Worm (Caenorhabditis elegans) whole organism, L4 larva: ENCODE results near the gene C16C10.8.

Experiments
- D1046.2 ChIP-seq: fragments of 200-800 bp; sonication (Bioruptor generic); IDR thresholded peaks from 2 replicates; pipeline ENCODE4 v1.3.6; 2022; ENCODE audit warnings: missing genetic modification characterization, missing compliant biosample characterization
- F10B5.3 ChIP-seq: sonication (generic microtip); optimal IDR thresholded peaks from 2 replicates; lab custom pipeline; 2016; ENCODE audit warnings: mild to moderate bottlenecking, missing genetic modification characterization, missing compliant biosample characterization
- F44E2.7 ChIP-seq: fragments of 200-800 bp; sonication (Bioruptor generic); IDR thresholded peaks from 2 replicates; pipeline ENCODE4 v2.1.2; 2022; ENCODE audit warnings: missing genetic modification characterization, missing compliant biosample characterization
- F49E8.2 ChIP-seq: sonication (generic microtip); optimal IDR thresholded peaks from 2 replicates; lab custom pipeline; 2016; ENCODE audit warnings: missing compliant biosample characterization, mild to moderate bottlenecking, missing genetic modification characterization, borderline replicate concordance
- Y48G9A.11 ChIP-seq: fragments of 200-800 bp; sonication (Bioruptor generic); IDR thresholded peaks from 2 replicates; pipeline ENCODE4 v1.3.6; 2022; ENCODE audit warnings: missing genetic modification reagents, missing genetic modification characterization, missing compliant biosample characterization
- Y75B8A.6 ChIP-seq: fragments of 200-800 bp; sonication (Bioruptor generic); IDR thresholded peaks from 2 replicates; pipeline ENCODE4 v1.3.6; 2022; ENCODE audit warnings: missing genetic modification reagents, missing genetic modification characterization, missing compliant biosample characterization
- aha-1 ChIP-seq: fragments of 150-350 bp; peaks from one replicate; lab custom pipeline; 2014; ENCODE audit warnings: missing biosample characterization, missing genetic modification characterization
- arid-1 ChIP-seq: fragments of 200-800 bp; sonication (Bioruptor generic); conservative IDR thresholded peaks from 2 replicates; pipeline ENCODE4 v1.3.6; 2022; ENCODE audit warnings: missing genetic modification reagents, missing genetic modification characterization, missing compliant biosample characterization
- ceh-62 ChIP-seq: sonication (generic microtip); optimal IDR thresholded peaks from 2 replicates; lab custom pipeline; 2017; ENCODE audit warnings: missing biosample characterization, missing genetic modification characterization
- ces-1 ChIP-seq: fragments of 150-350 bp; sonication (generic microtip); optimal IDR thresholded peaks from 4 replicates; lab custom pipeline; 2014; ENCODE audit warnings: missing biosample characterization, missing genetic modification reagents, missing genetic modification characterization
- daf-12 ChIP-seq: fragments of 150-350 bp; optimal IDR thresholded peaks from 2 replicates; lab custom pipeline; 2014; ENCODE audit warnings: missing biosample characterization, missing genetic modification reagents, missing genetic modification characterization
- daf-19 ChIP-seq: fragments of 200-800 bp; sonication (Bioruptor generic); conservative IDR thresholded peaks from 2 replicates; pipeline ENCODE4 v1.3.6; 2022; ENCODE audit warnings: missing genetic modification characterization, missing compliant biosample characterization
- dmd-6 ChIP-seq: fragments of 200-800 bp; sonication (Bioruptor generic); IDR thresholded peaks from 2 replicates; pipeline ENCODE4 v1.3.6; 2022; ENCODE audit warnings: missing genetic modification reagents, missing genetic modification characterization, missing compliant biosample characterization
- dpl-1 ChIP-seq: fragments of 150-350 bp; optimal IDR thresholded peaks from 2 replicates; lab custom pipeline; 2014; ENCODE audit warnings: missing biosample characterization, missing genetic modification reagents, missing genetic modification characterization
- egl-27 ChIP-seq: sonication (generic microtip); optimal IDR thresholded peaks from 3 replicates; lab custom pipeline; 2017; ENCODE audit warnings: missing biosample characterization, missing genetic modification reagents, missing genetic modification characterization
- fos-1 ChIP-seq: fragments of 150-350 bp; optimal IDR thresholded peaks from 2 replicates; lab custom pipeline; 2014; ENCODE audit warnings: missing biosample characterization, missing genetic modification characterization
- hif-1 ChIP-seq, 2 experiments: sonication (generic microtip); optimal IDR thresholded peaks; 2 replicates each; lab custom pipeline; 2016 to 2017; ENCODE audit warnings: missing compliant biosample characterization in 2 of 2, missing genetic modification characterization in 2 of 2, missing genetic modification reagents in 2 of 2, missing genotype in 2 of 2, mild to moderate bottlenecking in 1 of 2
- hlh-11 ChIP-seq: fragments of 200-800 bp; sonication (Bioruptor generic); optimal IDR thresholded peaks from 2 replicates; lab custom pipeline; 2018; ENCODE audit warnings: mild to moderate bottlenecking, missing genetic modification characterization, missing compliant biosample characterization
- hlh-30 ChIP-seq: sonication (generic microtip); optimal IDR thresholded peaks from 2 replicates; lab custom pipeline; 2017; ENCODE audit warnings: antibody characterized with exemption, mild to moderate bottlenecking, missing genetic modification characterization, missing compliant biosample characterization; ENCODE audit not compliant: insufficient read depth
- hmg-1.1 ChIP-seq: fragments of 200-800 bp; sonication (Bioruptor generic); IDR thresholded peaks from 2 replicates; pipeline ENCODE4 v1.3.6; 2022; ENCODE audit warnings: missing genetic modification reagents, missing genetic modification characterization, missing compliant biosample characterization
- lin-1 ChIP-seq: fragments of 200-800 bp; sonication (Bioruptor generic); IDR thresholded peaks from 2 replicates; pipeline ENCODE4 v1.3.6; 2022; ENCODE audit warnings: missing genetic modification reagents, missing genetic modification characterization, missing compliant biosample characterization
- lin-29 ChIP-seq: fragments of 200-800 bp; sonication (Bioruptor generic); IDR thresholded peaks from 2 replicates; pipeline ENCODE4 v1.3.6; 2022; ENCODE audit warnings: missing genetic modification reagents, missing genetic modification characterization, missing compliant biosample characterization
- lin-38 ChIP-seq: fragments of 200-800 bp; sonication (Bioruptor generic); IDR thresholded peaks from 2 replicates; pipeline ENCODE4 v1.3.6; 2022; ENCODE audit warnings: missing genetic modification reagents, missing genetic modification characterization, missing compliant biosample characterization
- lir-3 ChIP-seq: sonication (generic microtip); optimal IDR thresholded peaks from 2 replicates; lab custom pipeline; 2016; ENCODE audit warnings: mild to moderate bottlenecking, missing genetic modification characterization, missing compliant biosample characterization
- lsy-2 ChIP-seq, 2 experiments: fragments of 150-350 bp in 1 of 2; sonication (generic microtip) in 1 of 2; optimal IDR thresholded peaks; 2 replicates each; lab custom pipeline; 2014 to 2017; ENCODE audit warnings: missing biosample characterization in 2 of 2, missing genetic modification characterization in 2 of 2
- madf-5 ChIP-seq, 2 experiments: fragments of 200-800 bp; sonication (Bioruptor generic); IDR thresholded peaks; 2 replicates each; pipeline ENCODE4 v1.3.6; 2022; ENCODE audit warnings: missing compliant biosample characterization in 2 of 2, missing genetic modification characterization in 2 of 2
- mdl-1 ChIP-seq, 2 experiments: fragments of 150-350 bp in 1 of 2; sonication (generic microtip) in 1 of 2; optimal IDR thresholded peaks; 2 replicates each; lab custom pipeline; 2014 to 2017; ENCODE audit warnings: missing biosample characterization in 2 of 2, missing genetic modification characterization in 2 of 2
- mep-1 ChIP-seq: fragments of 150-350 bp; sonication (generic microtip); optimal IDR thresholded peaks from 3 replicates; lab custom pipeline; 2014; ENCODE audit warnings: missing biosample characterization, missing genetic modification characterization
- mes-2 ChIP-seq: sonication (generic microtip); optimal IDR thresholded peaks from 2 replicates; lab custom pipeline; 2016; ENCODE audit warnings: missing genotype, mild to moderate bottlenecking, missing genetic modification characterization, missing compliant biosample characterization; ENCODE audit not compliant: poor library complexity, severe bottlenecking
- mxl-3 ChIP-seq: fragments of 200-800 bp; sonication (Bioruptor generic); optimal IDR thresholded peaks from 2 replicates; lab custom pipeline; 2018; ENCODE audit warnings: mild to moderate bottlenecking, missing genetic modification characterization, missing compliant biosample characterization
- nhr-25 ChIP-seq: sonication (generic microtip); optimal IDR thresholded peaks from 2 replicates; lab custom pipeline; 2017; ENCODE audit warnings: missing genetic modification characterization, mild to moderate bottlenecking, missing compliant biosample characterization, antibody characterized with exemption, moderate library complexity, borderline replicate concordance; ENCODE audit not compliant: insufficient read depth
- nhr-28 ChIP-seq: fragments of 150-350 bp; optimal IDR thresholded peaks from 2 replicates; lab custom pipeline; 2014; ENCODE audit warnings: missing biosample characterization, missing genetic modification characterization
- nhr-41 ChIP-seq: fragments of 200-800 bp; sonication (Bioruptor generic); IDR thresholded peaks from 2 replicates; pipeline ENCODE4 v1.3.6; 2022; ENCODE audit warnings: missing genetic modification reagents, missing genetic modification characterization, missing compliant biosample characterization
- nhr-42 ChIP-seq: fragments of 200-800 bp; sonication (Bioruptor generic); IDR thresholded peaks from 2 replicates; pipeline ENCODE4 v1.3.6; 2022; ENCODE audit warnings: missing genetic modification characterization, missing compliant biosample characterization
- nhr-6 ChIP-seq: fragments of 150-350 bp; optimal IDR thresholded peaks from 2 replicates; lab custom pipeline; 2014; ENCODE audit warnings: missing biosample characterization, missing genetic modification characterization
- nhr-76 ChIP-seq: fragments of 150-350 bp; optimal IDR thresholded peaks from 2 replicates; lab custom pipeline; 2014; ENCODE audit warnings: missing biosample characterization, missing genetic modification characterization
- pha-4 ChIP-seq, 2 experiments: fragments of 150-350 bp in 1 of 2; fragments of 200-800 bp in 1 of 2; sonication (Bioruptor generic) in 1 of 2; IDR thresholded peaks in 1 of 2; optimal IDR thresholded peaks in 1 of 2; 2 replicates each; pipeline versions ENCODE4 v1.3.6 to Lab custom; 2014 to 2022; ENCODE audit warnings: missing genetic modification characterization in 2 of 2, missing genetic modification reagents in 2 of 2, missing biosample characterization in 1 of 2, missing compliant biosample characterization in 1 of 2
- rbr-2 ChIP-seq: sonication (generic microtip); optimal IDR thresholded peaks from 2 replicates; lab custom pipeline; 2016; ENCODE audit warnings: missing genotype, missing genetic modification characterization, missing compliant biosample characterization
- sdz-12 ChIP-seq: fragments of 200-800 bp; sonication (Bioruptor generic); optimal IDR thresholded peaks from 2 replicates; lab custom pipeline; 2018; ENCODE audit warnings: mild to moderate bottlenecking, missing genetic modification characterization, missing compliant biosample characterization
- set-16 ChIP-seq: fragments of 200-800 bp; sonication (Bioruptor generic); IDR thresholded peaks from 2 replicates; pipeline ENCODE4 v1.3.6; 2022; ENCODE audit warnings: missing genetic modification reagents, missing genetic modification characterization, missing compliant biosample characterization
- skn-1 ChIP-seq: fragments of 150-350 bp; optimal IDR thresholded peaks from 2 replicates; lab custom pipeline; 2014; ENCODE audit warnings: missing biosample characterization, missing genetic modification characterization
- snpc-4 ChIP-seq: fragments of 150-350 bp; optimal IDR thresholded peaks from 2 replicates; lab custom pipeline; 2014; ENCODE audit warnings: missing biosample characterization, missing genetic modification characterization
- tag-97 ChIP-seq: fragments of 200-800 bp; sonication (Bioruptor generic); IDR thresholded peaks from 2 replicates; pipeline ENCODE4 v1.3.6; 2022; ENCODE audit warnings: missing genetic modification characterization, missing compliant biosample characterization
- unc-130 ChIP-seq: sonication (generic microtip); optimal IDR thresholded peaks from 2 replicates; lab custom pipeline; 2016; ENCODE audit warnings: missing genetic modification reagents, missing genetic modification characterization, missing compliant biosample characterization
- unc-39 ChIP-seq: sonication (generic microtip); optimal IDR thresholded peaks from 2 replicates; lab custom pipeline; 2017; ENCODE audit warnings: missing biosample characterization, missing genetic modification characterization
- vab-7 ChIP-seq: fragments of 200-800 bp; sonication (Bioruptor generic); IDR thresholded peaks from 2 replicates; pipeline ENCODE4 v1.3.6; 2022; ENCODE audit warnings: missing genetic modification reagents, missing genetic modification characterization, missing compliant biosample characterization
- zfp-2 ChIP-seq: sonication (generic microtip); optimal IDR thresholded peaks from 2 replicates; lab custom pipeline; 2016; ENCODE audit warnings: mild to moderate bottlenecking, missing genetic modification characterization, missing compliant biosample characterization
- zfp-3 ChIP-seq: fragments of 200-800 bp; sonication (Bioruptor generic); conservative IDR thresholded peaks from 2 replicates; pipeline ENCODE4 v1.3.6; 2022; ENCODE audit warnings: missing genetic modification reagents, missing genetic modification characterization, missing compliant biosample characterization
- ztf-11 ChIP-seq: fragments of 150-350 bp; optimal IDR thresholded peaks from 2 replicates; lab custom pipeline; 2014; ENCODE audit warnings: missing biosample characterization, missing genetic modification characterization
- ztf-7 ChIP-seq: fragments of 150-350 bp; optimal IDR thresholded peaks from 2 replicates; lab custom pipeline; 2014; ENCODE audit warnings: missing biosample characterization, missing genetic modification characterization

Gene C16C10.8

ce11 chrIII:4196301-4196987 lies 32.5 kb upstream of the C16C10.8 start:
- peak; percentile 95 for TF ChIP-seq hlh-30 (tag; lab: Kevin White, UChicago)
- peak; percentile 38 for TF ChIP-seq mxl-3
- TF ChIP-seq lsy-2 (tag; optimal IDR thresholded peaks at IDR 0.05; lab: Kevin White, UChicago) = peak; percentile 49 to 82
- peak; percentile 45 for TF ChIP-seq nhr-6 (tag; lab: Kevin White, UChicago)
- no peak for TF ChIP-seq ces-1 (GFP tag; lab: Kevin White, UChicago)
- no peak for TF ChIP-seq skn-1 (tag; lab: Kevin White, UChicago)
- no peak for TF ChIP-seq unc-39 (tag; lab: Kevin White, UChicago)
- no peak for TF ChIP-seq set-16 (GFP tag; lab: Robert Waterston, UW)
- TF ChIP-seq ztf-11 (tag; lab: Kevin White, UChicago) = no peak
- no peak for TF ChIP-seq lin-29
- peak; percentile 80 to 91 for TF ChIP-seq mdl-1 (tag; optimal IDR thresholded peaks at IDR 0.05; lab: Kevin White, UChicago)
- peak; percentile 30; the same call in 1 of the 2 replicates for TF ChIP-seq lin-38 (GFP tag; lab: Robert Waterston, UW)
- no peak for TF ChIP-seq ceh-62 (tag; lab: Kevin White, UChicago)
- no peak for TF ChIP-seq fos-1 (tag; lab: Kevin White, UChicago)
- TF ChIP-seq nhr-41 (GFP tag; lab: Robert Waterston, UW) = no peak
- TF ChIP-seq snpc-4 = no peak
- TF ChIP-seq pha-4 (GFP tag; IDR thresholded peaks at IDR 0.05; lab: Robert Waterston, UW) = no peak
- TF ChIP-seq pha-4 (tag; optimal IDR thresholded peaks at IDR 0.05; lab: Kevin White, UChicago) = no peak
- peak; percentile 25 for TF ChIP-seq hlh-11 (tag; lab: Kevin White, UChicago)
- TF ChIP-seq dpl-1 (GFP tag; lab: Kevin White, UChicago) = peak; percentile 42
- TF ChIP-seq nhr-42 = no peak
- no peak for TF ChIP-seq F44E2.7 (GFP tag; lab: Robert Waterston, UW)
- TF ChIP-seq madf-5 (GFP tag; IDR thresholded peaks at IDR 0.05; lab: Robert Waterston, UW) = no peak
- peak; percentile 86 for TF ChIP-seq mes-2 (tag; lab: Kevin White, UChicago)
- no peak for TF ChIP-seq egl-27 (tag; lab: Kevin White, UChicago)
- TF ChIP-seq lin-1 (GFP tag; lab: Robert Waterston, UW) = no peak
- no peak for TF ChIP-seq daf-19 (GFP tag; lab: Robert Waterston, UW)
- TF ChIP-seq ztf-7 = no peak
- peak; percentile 45 for TF ChIP-seq unc-130 (GFP tag; lab: Kevin White, UChicago)
- no peak for TF ChIP-seq sdz-12 (GFP tag; lab: Kevin White, UChicago)
- TF ChIP-seq zfp-2 (tag; lab: Kevin White, UChicago) = no peak
- no peak for TF ChIP-seq nhr-28 (tag; lab: Kevin White, UChicago)
- no peak for TF ChIP-seq F49E8.2 (tag; lab: Kevin White, UChicago)
- no peak for TF ChIP-seq daf-12 (tag; lab: Kevin White, UChicago)
- no peak for TF ChIP-seq F10B5.3
- TF ChIP-seq aha-1 (tag; lab: Kevin White, UChicago) = peak; percentile 87
- no peak for TF ChIP-seq Y75B8A.6 (GFP tag; lab: Robert Waterston, UW)
- TF ChIP-seq nhr-76 (tag; lab: Kevin White, UChicago) = no peak
- 0 out of 2 replicates have a peak, but pooled peaks have one; percentile 9 for TF ChIP-seq dmd-6 (GFP tag; lab: Robert Waterston, UW)
- TF ChIP-seq vab-7 = no peak
- no peak for TF ChIP-seq nhr-25 (tag; lab: Kevin White, UChicago)
- TF ChIP-seq D1046.2 (GFP tag; lab: Robert Waterston, UW) = no peak
- peak; percentile 45 for TF ChIP-seq rbr-2 (tag; lab: Kevin White, UChicago)
- TF ChIP-seq tag-97 = no peak
- TF ChIP-seq Y48G9A.11 (GFP tag; lab: Robert Waterston, UW) = peak; percentile 52; the same call in 1 of the 2 replicates
- TF ChIP-seq hif-1 (tag; optimal IDR thresholded peaks at IDR 0.05; lab: Kevin White, UChicago) = peak in 1 of 2 experiments; percentile 67
- TF ChIP-seq zfp-3 (GFP tag; lab: Robert Waterston, UW) = no peak
- TF ChIP-seq arid-1 (GFP tag; lab: Robert Waterston, UW) = no peak
- TF ChIP-seq mep-1 (tag; lab: Kevin White, UChicago) = peak; percentile 65
- no peak for TF ChIP-seq lir-3
- TF ChIP-seq hmg-1.1 (GFP tag; lab: Robert Waterston, UW) = peak; percentile 68
